Worm (Caenorhabditis elegans): ENCODE data around the gene fbxa-190.

DNA sequence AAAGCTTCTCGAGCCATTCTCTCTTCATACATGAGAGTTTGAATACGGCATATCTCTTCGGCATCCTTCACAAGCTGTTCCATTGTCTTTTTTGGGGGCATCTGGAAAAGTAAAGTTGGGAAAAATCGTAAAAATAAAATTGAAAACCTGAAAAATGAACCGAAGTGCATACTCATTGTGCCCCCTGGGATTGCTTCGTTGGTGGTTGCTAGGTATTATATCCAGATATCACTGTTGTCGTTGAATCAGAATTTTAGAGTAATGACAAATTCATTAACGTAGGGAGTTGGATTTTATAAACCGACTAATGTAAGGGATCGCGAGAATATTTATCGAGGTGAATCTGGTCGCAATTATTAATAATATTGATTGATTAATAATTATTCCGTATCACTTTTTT lies 9.8 kb downstream of the fbxa-190 start, which contains the start of gene F56C3.10:
- TF ChIP-seq zag-1 (tag; optimal IDR thresholded peaks at IDR 0.05) (no peak), nhr-237 (tag; optimal IDR thresholded peaks at IDR 0.05) (no peak), unc-86 (tag; optimal IDR thresholded peaks at IDR 0.05) (no peak), tbx-2 (tag; optimal IDR thresholded peaks at IDR 0.05) (no peak), blmp-1 (tag; optimal IDR thresholded peaks at IDR 0.05) (no peak), lir-3 (tag; optimal IDR thresholded peaks at IDR 0.05; ENCODE audit: poor library complexity) (no peak), nhr-77 (tag; optimal IDR thresholded peaks at IDR 0.05) (no peak), nhr-76 (tag; optimal IDR thresholded peaks at IDR 0.05) (no peak), alr-1 (tag; optimal IDR thresholded peaks at IDR 0.05; ENCODE audit: borderline replicate concordance) (no peak), ceh-82 (tag; optimal IDR thresholded peaks at IDR 0.05) (no peak)

All from whole organism, L1 larva.